Worm (Caenorhabditis elegans) whole organism, midembryonic: ENCODE results near the gene C07G3.10.
"Not testable (repeated sequence)": the region's sequence is repeated elsewhere in the genome, so short reads cannot be mapped to it uniquely, and the experiment has no call there.

ENCODE experiments used
- T22C8.4 ChIP-seq: fragments of 200-800 bp; sonication (Bioruptor generic); IDR thresholded peaks from 2 replicates; pipeline ENCODE4 v1.3.6; 2022; ENCODE audit warnings: missing genetic modification characterization, missing compliant biosample characterization
- cog-1 ChIP-seq: sonication (generic microtip); optimal IDR thresholded peaks from 2 replicates; lab custom pipeline; 2016; ENCODE audit warnings: missing genetic modification characterization, missing compliant biosample characterization
- flt-1 ChIP-seq: fragments of 200-800 bp; sonication (Bioruptor generic); IDR thresholded peaks from 2 replicates; pipeline ENCODE4 v1.3.6; 2022; ENCODE audit warnings: missing genetic modification characterization, missing compliant biosample characterization
- klf-2 ChIP-seq: fragments of 200-800 bp; sonication (Bioruptor generic); conservative IDR thresholded peaks from 2 replicates; pipeline ENCODE4 v1.3.6; 2022; ENCODE audit warnings: missing genetic modification reagents, missing genetic modification characterization, missing compliant biosample characterization
- tab-1 ChIP-seq: fragments of 200-800 bp; sonication (Bioruptor generic); IDR thresholded peaks from 2 replicates; pipeline ENCODE4 v1.3.6; 2022; ENCODE audit warnings: missing genetic modification characterization, missing compliant biosample characterization
- ztf-23 ChIP-seq: fragments of 200-800 bp; sonication (Bioruptor generic); IDR thresholded peaks from 2 replicates; pipeline ENCODE4 v1.3.6; 2022; ENCODE audit warnings: missing genetic modification reagents, missing genetic modification characterization, missing compliant biosample characterization
- ztf-29 ChIP-seq: fragments of 200-800 bp; sonication (Bioruptor generic); IDR thresholded peaks from 2 replicates; pipeline ENCODE4 v1.3.6; 2022; ENCODE audit warnings: missing genetic modification reagents, missing genetic modification characterization, missing compliant biosample characterization

- not testable (repeated sequence) for TF ChIP-seq ztf-29 (GFP tag; lab: Robert Waterston, UW); ztf-23 (GFP tag; lab: Robert Waterston, UW); klf-2 (GFP tag; lab: Robert Waterston, UW); tab-1 (GFP tag; lab: Robert Waterston, UW); T22C8.4 (GFP tag; lab: Robert Waterston, UW); cog-1 (tag; lab: Kevin White, UChicago)
- peak; percentile 65; the same call in 1 of the 2 replicates for TF ChIP-seq flt-1 (GFP tag; lab: Robert Waterston, UW)
Measured at ce11 chrV:3520412-3520811, 18.3 kb downstream of the C07G3.10 start.
